Worm (Caenorhabditis elegans) whole organism, late embryonic: Measurements from ENCODE around the gene T20B3.1.

Source experiments
- C08G9.2 ChIP-seq: sonication (generic microtip); optimal IDR thresholded peaks from 2 replicates; lab custom pipeline; 2016; ENCODE audit warnings: mild to moderate bottlenecking, missing genetic modification characterization, moderate library complexity, missing compliant biosample characterization
- K02D7.2 ChIP-seq: sonication (generic microtip); optimal IDR thresholded peaks from 2 replicates; lab custom pipeline; 2017; ENCODE audit warnings: mild to moderate bottlenecking, missing genetic modification characterization, missing compliant biosample characterization
- K09A11.1 ChIP-seq: sonication (generic microtip); optimal IDR thresholded peaks from 2 replicates; lab custom pipeline; 2017; ENCODE audit warnings: antibody characterized with exemption, mild to moderate bottlenecking, missing genetic modification characterization, missing compliant biosample characterization; ENCODE audit not compliant: insufficient read depth
- ceh-14 ChIP-seq: sonication (generic microtip); optimal IDR thresholded peaks from 2 replicates; lab custom pipeline; 2016; ENCODE audit warnings: missing genotype, missing genetic modification characterization, missing compliant biosample characterization
- ceh-18 ChIP-seq: sonication (generic microtip); optimal IDR thresholded peaks from 2 replicates; lab custom pipeline; 2016; ENCODE audit warnings: missing genetic modification characterization, missing compliant biosample characterization
- ceh-19 ChIP-seq: fragments of 200-800 bp; sonication (Bioruptor generic); optimal IDR thresholded peaks from 2 replicates; lab custom pipeline; 2018; ENCODE audit warnings: mild to moderate bottlenecking, missing genetic modification characterization, missing compliant biosample characterization
- ceh-22 ChIP-seq: sonication (generic microtip); optimal IDR thresholded peaks from 2 replicates; lab custom pipeline; 2017; ENCODE audit warnings: missing biosample characterization, missing genetic modification characterization
- ceh-31 ChIP-seq: sonication (generic microtip); optimal IDR thresholded peaks from 2 replicates; lab custom pipeline; 2016; ENCODE audit warnings: missing genetic modification characterization, missing compliant biosample characterization
- ceh-48 ChIP-seq: sonication (generic microtip); optimal IDR thresholded peaks from 2 replicates; lab custom pipeline; 2016; ENCODE audit warnings: missing genetic modification characterization, inconsistent platforms, missing compliant biosample characterization
- ceh-6 ChIP-seq: fragments of 200-800 bp; sonication (Bioruptor generic); optimal IDR thresholded peaks from 2 replicates; lab custom pipeline; 2018; ENCODE audit warnings: mild to moderate bottlenecking, missing genetic modification characterization, missing compliant biosample characterization
- ceh-9 ChIP-seq: sonication (generic microtip); optimal IDR thresholded peaks from 2 replicates; lab custom pipeline; 2016; ENCODE audit warnings: mild to moderate bottlenecking, missing genetic modification characterization, inconsistent platforms, missing compliant biosample characterization
- che-1 ChIP-seq: sonication (generic microtip); optimal IDR thresholded peaks from 2 replicates; lab custom pipeline; 2016; ENCODE audit warnings: mild to moderate bottlenecking, missing genetic modification characterization, missing compliant biosample characterization
- dmd-4 ChIP-seq: sonication (generic microtip); optimal IDR thresholded peaks from 2 replicates; lab custom pipeline; 2016; ENCODE audit warnings: borderline replicate concordance, missing genetic modification characterization, missing compliant biosample characterization
- elt-4 ChIP-seq: sonication (generic microtip); optimal IDR thresholded peaks from 2 replicates; lab custom pipeline; 2016; ENCODE audit warnings: missing genetic modification characterization, missing compliant biosample characterization
- eyg-1 ChIP-seq: sonication (generic microtip); optimal IDR thresholded peaks from 2 replicates; lab custom pipeline; 2016; ENCODE audit warnings: missing genotype, missing genetic modification characterization, missing compliant biosample characterization
- fkh-10 ChIP-seq: fragments of 150-350 bp; optimal IDR thresholded peaks from 2 replicates; lab custom pipeline; 2014; ENCODE audit warnings: missing biosample characterization, missing genetic modification reagents, missing genetic modification characterization
- fkh-6 ChIP-seq: sonication (generic microtip); optimal IDR thresholded peaks from 2 replicates; lab custom pipeline; 2016; ENCODE audit warnings: missing genetic modification characterization, missing compliant biosample characterization
- gmeb-2 ChIP-seq: sonication (generic microtip); optimal IDR thresholded peaks from 2 replicates; lab custom pipeline; 2016; ENCODE audit warnings: missing genetic modification characterization, inconsistent platforms, missing compliant biosample characterization
- hlh-15 ChIP-seq: sonication (generic microtip); optimal IDR thresholded peaks from 2 replicates; lab custom pipeline; 2016; ENCODE audit warnings: missing genetic modification characterization, missing compliant biosample characterization
- hlh-8 ChIP-seq: sonication (generic microtip); optimal IDR thresholded peaks from 2 replicates; lab custom pipeline; 2016; ENCODE audit warnings: missing genotype, missing genetic modification characterization, missing compliant biosample characterization
- lim-6 ChIP-seq: sonication (generic microtip); optimal IDR thresholded peaks from 2 replicates; lab custom pipeline; 2016; ENCODE audit warnings: missing genetic modification characterization, missing compliant biosample characterization
- madf-2 ChIP-seq: sonication (generic microtip); optimal IDR thresholded peaks from 2 replicates; lab custom pipeline; 2017; ENCODE audit warnings: missing genetic modification characterization, missing compliant biosample characterization
- mec-3 ChIP-seq: sonication (generic microtip); optimal IDR thresholded peaks from 2 replicates; lab custom pipeline; 2016; ENCODE audit warnings: borderline replicate concordance, missing genetic modification characterization, missing compliant biosample characterization
- nfya-1 ChIP-seq: sonication (generic microtip); optimal IDR thresholded peaks from 2 replicates; lab custom pipeline; 2017; ENCODE audit warnings: missing genetic modification characterization, mild to moderate bottlenecking, missing compliant biosample characterization, antibody characterized with exemption, moderate library complexity
- nhr-11 ChIP-seq: fragments of 150-350 bp; optimal IDR thresholded peaks from 2 replicates; lab custom pipeline; 2014; ENCODE audit warnings: missing biosample characterization, missing genetic modification characterization
- pag-3 ChIP-seq: sonication (generic microtip); optimal IDR thresholded peaks from 2 replicates; lab custom pipeline; 2016; ENCODE audit warnings: missing compliant biosample characterization, missing genetic modification characterization, borderline replicate concordance
- pha-4 ChIP-seq: fragments of 150-350 bp; optimal IDR thresholded peaks from 2 replicates; lab custom pipeline; 2018; ENCODE audit warnings: missing biosample characterization, missing genetic modification reagents, missing genetic modification characterization
- pqm-1 ChIP-seq: sonication (generic microtip); optimal IDR thresholded peaks from 2 replicates; lab custom pipeline; 2016; ENCODE audit warnings: missing genetic modification characterization, missing compliant biosample characterization
- pros-1 ChIP-seq: fragments of 150-350 bp; optimal IDR thresholded peaks from 2 replicates; lab custom pipeline; 2014; ENCODE audit warnings: missing biosample characterization, missing genetic modification reagents, missing genetic modification characterization
- ref-2 ChIP-seq: sonication (generic microtip); optimal IDR thresholded peaks from 2 replicates; lab custom pipeline; 2016; ENCODE audit warnings: missing genetic modification characterization, missing compliant biosample characterization
- rnt-1 ChIP-seq: sonication (generic microtip); optimal IDR thresholded peaks from 2 replicates; lab custom pipeline; 2016; ENCODE audit warnings: missing genetic modification characterization, missing compliant biosample characterization
- sox-2 ChIP-seq: fragments of 200-800 bp; sonication (Bioruptor generic); IDR thresholded peaks from 2 replicates; pipeline ENCODE4 v1.3.6; 2022; ENCODE audit warnings: missing genetic modification reagents, missing genetic modification characterization, missing compliant biosample characterization
- syd-9 ChIP-seq: sonication (generic microtip); optimal IDR thresholded peaks from 2 replicates; lab custom pipeline; 2016; ENCODE audit warnings: mild to moderate bottlenecking, missing genetic modification characterization, moderate library complexity, missing compliant biosample characterization
- tbx-2 ChIP-seq: sonication (generic microtip); optimal IDR thresholded peaks from 2 replicates; lab custom pipeline; 2016; ENCODE audit warnings: missing genetic modification characterization, missing compliant biosample characterization
- tbx-7 ChIP-seq: sonication (generic microtip); optimal IDR thresholded peaks from 2 replicates; lab custom pipeline; 2016; ENCODE audit warnings: missing genotype, missing genetic modification characterization, missing compliant biosample characterization
- unc-42 ChIP-seq: sonication (generic microtip); optimal IDR thresholded peaks from 2 replicates; lab custom pipeline; 2016; ENCODE audit warnings: missing genotype, missing genetic modification characterization, missing compliant biosample characterization

Gene T20B3.1

DNA sequence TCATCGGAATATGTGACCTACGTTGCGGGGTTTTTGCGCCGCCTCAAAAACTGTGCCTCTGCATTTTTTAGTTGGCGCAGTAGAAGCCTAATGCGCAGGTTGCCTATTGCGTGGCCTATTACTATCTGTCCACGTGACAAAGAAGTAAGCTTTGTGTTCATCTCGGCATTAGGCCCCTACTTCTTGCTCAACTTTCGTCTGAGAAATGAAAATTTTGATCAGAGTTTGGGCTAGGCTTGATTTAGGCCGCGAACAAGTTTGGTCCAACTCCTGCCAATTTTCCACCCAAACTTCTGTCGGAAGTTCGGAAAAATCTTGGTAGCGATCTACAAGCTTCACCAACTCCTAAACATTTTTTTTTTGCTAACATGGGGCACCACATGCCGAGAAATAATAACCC lies 33.4 kb upstream of the T20B3.1 start:
- TF ChIP-seq K09A11.1 (tag; lab: Kevin White, UChicago) = no peak
- no peak for TF ChIP-seq pqm-1 (tag; lab: Kevin White, UChicago)
- no peak for TF ChIP-seq sox-2 (GFP tag; lab: Robert Waterston, UW)
- TF ChIP-seq tbx-7 (tag; lab: Kevin White, UChicago) = no peak
- no peak for TF ChIP-seq C08G9.2 (tag; lab: Kevin White, UChicago)
- TF ChIP-seq nfya-1 (tag; lab: Kevin White, UChicago) = no peak
- no peak for TF ChIP-seq ceh-6 (GFP tag; lab: Kevin White, UChicago)
- no peak for TF ChIP-seq rnt-1 (tag; lab: Kevin White, UChicago)
- no peak for TF ChIP-seq ceh-14 (tag; lab: Kevin White, UChicago)
- TF ChIP-seq elt-4 (tag; lab: Kevin White, UChicago) = no peak
- TF ChIP-seq pag-3 (tag; lab: Kevin White, UChicago) = no peak
- TF ChIP-seq nhr-11 (tag; lab: Kevin White, UChicago) = no peak
- TF ChIP-seq syd-9 (tag; lab: Kevin White, UChicago) = no peak
- TF ChIP-seq unc-42 (tag; lab: Kevin White, UChicago) = no peak
- no peak for TF ChIP-seq fkh-10 (GFP tag; lab: Kevin White, UChicago)
- TF ChIP-seq che-1 (tag; lab: Kevin White, UChicago) = no peak
- TF ChIP-seq madf-2 (tag; lab: Kevin White, UChicago) = no peak

DNA sequence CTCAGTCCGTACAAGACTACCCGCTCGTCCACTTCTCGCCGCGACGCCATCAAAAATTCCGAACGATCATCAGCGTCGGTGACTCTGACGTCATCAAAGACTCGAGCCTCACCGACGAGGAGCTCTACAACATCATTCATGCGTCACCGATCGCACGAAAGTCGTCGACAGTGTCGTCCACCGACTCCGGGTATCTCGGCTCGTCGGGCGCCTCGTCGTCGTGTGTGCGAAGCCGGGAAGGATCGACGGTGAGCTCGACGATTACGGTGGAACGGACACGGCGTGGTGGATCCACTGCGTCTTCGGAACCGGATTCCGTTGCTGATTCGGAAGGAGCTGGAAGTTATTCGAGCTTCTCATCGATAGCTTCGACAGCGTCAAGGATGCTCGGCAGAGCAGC lies 30.6 kb upstream of the T20B3.1 start:
- no peak for TF ChIP-seq mec-3 (tag; lab: Kevin White, UChicago)
- no peak for TF ChIP-seq ceh-31 (tag; lab: Kevin White, UChicago)
- TF ChIP-seq hlh-8 = no peak
- TF ChIP-seq, all 69 proteins: peak for 0

DNA sequence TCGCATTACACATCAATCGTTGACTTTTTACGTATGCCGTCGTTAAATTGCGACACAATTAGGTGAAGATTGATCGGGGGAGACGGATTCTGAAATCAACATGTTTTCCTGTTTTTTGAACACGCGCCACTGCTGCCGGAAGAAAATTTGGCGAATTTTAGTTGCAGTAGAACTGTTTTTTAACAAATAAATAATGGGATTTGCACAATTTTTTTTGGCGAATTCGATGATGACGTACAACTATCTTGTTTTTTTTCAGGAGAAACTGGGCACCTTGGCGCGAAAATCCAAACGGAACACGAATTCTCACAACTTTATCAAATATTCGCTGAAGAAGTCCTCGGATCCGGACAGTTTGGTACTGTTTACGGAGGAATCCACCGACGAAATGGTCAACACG lies 29.3 kb upstream of the T20B3.1 start:
- TF ChIP-seq hlh-8 (no peak), K09A11.1 (tag; lab: Kevin White, UChicago) (no peak), lim-6 (no peak)
- TF ChIP-seq, all 69 proteins: peak for 0

DNA sequence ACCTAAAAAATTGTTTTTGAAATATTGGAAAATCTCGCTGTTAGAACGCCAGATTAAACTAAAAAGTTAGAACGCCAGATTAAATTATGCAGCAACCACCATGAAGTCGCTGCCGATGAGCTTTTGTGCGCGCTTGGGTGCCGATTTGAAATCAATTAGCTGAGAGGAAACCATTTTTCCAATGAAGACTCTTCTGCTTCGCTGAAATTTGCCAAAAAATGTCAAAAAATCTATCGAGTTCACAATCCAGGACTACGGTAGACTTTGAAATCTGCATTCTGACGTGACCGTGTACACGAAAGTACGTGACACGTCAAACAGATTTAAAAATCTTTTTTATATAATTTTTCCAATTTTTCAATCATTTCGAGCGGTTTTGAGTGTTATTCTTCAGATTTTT lies 26.4 kb upstream of the T20B3.1 start, which contains the start of gene immt-2:
Gene immt-2 (plus strand): TSS at position 301 of the 400 bp plus-strand sequence.
- no peak for TF ChIP-seq ceh-22
- no peak for TF ChIP-seq elt-4 (tag; lab: Kevin White, UChicago)
- TF ChIP-seq tbx-2 = no peak
- no peak for TF ChIP-seq nfya-1 (tag; lab: Kevin White, UChicago)
- TF ChIP-seq mec-3 (tag; lab: Kevin White, UChicago) = no peak
- no peak for TF ChIP-seq unc-42 (tag; lab: Kevin White, UChicago)
- no peak for TF ChIP-seq ceh-48 (tag; lab: Kevin White, UChicago)
- TF ChIP-seq pha-4 (tag; lab: Kevin White, UChicago) = no peak
- TF ChIP-seq fkh-6 (tag; lab: Kevin White, UChicago) = no peak
- TF ChIP-seq ref-2 = no peak

DNA sequence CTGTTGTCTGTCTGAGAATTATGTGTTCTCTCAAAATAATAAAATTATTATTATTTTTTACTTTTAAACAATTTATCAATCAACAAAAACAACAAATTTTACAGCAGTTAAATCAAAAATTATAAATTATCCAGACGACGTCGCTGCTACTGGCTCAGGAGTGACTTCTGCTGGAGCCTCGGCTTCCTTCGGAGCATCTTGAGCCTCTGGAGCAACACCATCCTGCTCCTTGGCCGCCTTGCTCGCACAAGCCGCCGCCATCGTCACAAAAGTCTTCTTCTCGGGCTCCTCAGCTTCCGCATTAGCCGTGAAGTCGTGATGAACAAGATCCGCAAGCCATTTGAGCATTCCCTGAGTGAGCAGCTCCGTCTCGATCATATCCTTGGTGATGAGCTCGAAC lies 22.6 kb upstream of the T20B3.1 start:
- TF ChIP-seq hlh-15 (tag; lab: Kevin White, UChicago) = no peak
- no peak for TF ChIP-seq rnt-1 (tag; lab: Kevin White, UChicago)
- TF ChIP-seq C08G9.2 (tag; lab: Kevin White, UChicago) = no peak
- TF ChIP-seq tbx-7 (tag; lab: Kevin White, UChicago) = no peak
- no peak for TF ChIP-seq ceh-9 (tag; lab: Kevin White, UChicago)
- TF ChIP-seq ceh-18 (tag; lab: Kevin White, UChicago) = no peak
- no peak for TF ChIP-seq pros-1 (tag; lab: Kevin White, UChicago)
- TF ChIP-seq ref-2 = no peak
- no peak for TF ChIP-seq ceh-19 (GFP tag; lab: Kevin White, UChicago)
- no peak for TF ChIP-seq ceh-31 (tag; lab: Kevin White, UChicago)
- no peak for TF ChIP-seq dmd-4 (tag; lab: Kevin White, UChicago)
- no peak for TF ChIP-seq K02D7.2
- TF ChIP-seq gmeb-2 (tag; lab: Kevin White, UChicago) = no peak
- TF ChIP-seq eyg-1 = no peak
- no peak for TF ChIP-seq sox-2 (GFP tag; lab: Robert Waterston, UW)
